Worm (Caenorhabditis elegans) whole organism, L3 larva: Measurements from ENCODE around the gene F14H12.17.
A peak's percentile ranks its signal among the peaks of the same experiment; 100 is the strongest.
"Not testable (repeated sequence)": the region's sequence is repeated elsewhere in the genome, so short reads cannot be mapped to it uniquely, and the experiment has no call there.

Source experiments
- ceh-9 ChIP-seq: sonication (generic microtip); optimal IDR thresholded peaks from 2 replicates; lab custom pipeline; 2018; ENCODE audit warnings: missing biosample characterization, missing genetic modification characterization
- daf-12 ChIP-seq: fragments of 150-350 bp; optimal IDR thresholded peaks from 2 replicates; lab custom pipeline; 2014; ENCODE audit warnings: missing biosample characterization, missing genetic modification reagents, missing genetic modification characterization
- egl-27 ChIP-seq: sonication (generic microtip); optimal IDR thresholded peaks from 4 replicates; lab custom pipeline; 2017; ENCODE audit warnings: missing biosample characterization, missing genetic modification reagents, missing genetic modification characterization
- elt-1 ChIP-seq: fragments of 150-350 bp; optimal IDR thresholded peaks from 2 replicates; lab custom pipeline; 2014; ENCODE audit warnings: missing biosample characterization, missing genetic modification characterization
- elt-2 ChIP-seq: sonication (generic microtip); optimal IDR thresholded peaks from 2 replicates; lab custom pipeline; 2016; ENCODE audit warnings: missing genetic modification reagents, mild to moderate bottlenecking, missing genetic modification characterization, missing compliant biosample characterization
- fkh-10 ChIP-seq: sonication (generic microtip); optimal IDR thresholded peaks from 2 replicates; lab custom pipeline; 2017; ENCODE audit warnings: missing biosample characterization, missing genetic modification reagents, missing genetic modification characterization
- fkh-2 ChIP-seq: fragments of 150-350 bp; optimal IDR thresholded peaks from 2 replicates; lab custom pipeline; 2014; ENCODE audit warnings: missing biosample characterization, missing genetic modification reagents, missing genetic modification characterization
- fos-1 ChIP-seq: fragments of 150-350 bp; optimal IDR thresholded peaks from 2 replicates; lab custom pipeline; 2014; ENCODE audit warnings: missing biosample characterization, missing genetic modification characterization
- hmg-11 ChIP-seq: sonication (generic microtip); optimal IDR thresholded peaks from 2 replicates; lab custom pipeline; 2016; ENCODE audit warnings: missing genetic modification characterization, missing compliant biosample characterization
- lin-15B ChIP-seq: fragments of 150-350 bp; optimal IDR thresholded peaks from 2 replicates; lab custom pipeline; 2014; ENCODE audit warnings: missing biosample characterization, missing genetic modification characterization
- lsy-12 ChIP-seq: sonication (generic microtip); optimal IDR thresholded peaks from 2 replicates; lab custom pipeline; 2016; ENCODE audit warnings: mild to moderate bottlenecking, missing genetic modification characterization, missing compliant biosample characterization
- mdl-1 ChIP-seq: fragments of 150-350 bp; optimal IDR thresholded peaks from 2 replicates; lab custom pipeline; 2014; ENCODE audit warnings: missing biosample characterization, missing genetic modification characterization
- mml-1 ChIP-seq: fragments of 150-350 bp; sonication (generic microtip); optimal IDR thresholded peaks from 3 replicates; lab custom pipeline; 2014; ENCODE audit warnings: missing biosample characterization, missing genetic modification characterization
- nfya-1 ChIP-seq: sonication (generic microtip); optimal IDR thresholded peaks from 2 replicates; lab custom pipeline; 2017; ENCODE audit warnings: missing genetic modification characterization, mild to moderate bottlenecking, missing compliant biosample characterization, antibody characterized with exemption, moderate library complexity; ENCODE audit not compliant: insufficient read depth
- nhr-12 ChIP-seq: fragments of 150-350 bp; optimal IDR thresholded peaks from 2 replicates; lab custom pipeline; 2014; ENCODE audit warnings: missing biosample characterization, missing genetic modification characterization
- nhr-237 ChIP-seq: fragments of 150-350 bp; optimal IDR thresholded peaks from 2 replicates; lab custom pipeline; 2014; ENCODE audit warnings: missing biosample characterization, missing genetic modification characterization
- nhr-25 ChIP-seq: sonication (generic microtip); optimal IDR thresholded peaks from 2 replicates; lab custom pipeline; 2017; ENCODE audit warnings: missing biosample characterization, missing genetic modification characterization
- nhr-43 ChIP-seq: sonication (generic microtip); optimal IDR thresholded peaks from 2 replicates; lab custom pipeline; 2016; ENCODE audit warnings: mild to moderate bottlenecking, missing genetic modification characterization, missing compliant biosample characterization; ENCODE audit not compliant: poor library complexity, severe bottlenecking
- nhr-76 ChIP-seq: fragments of 150-350 bp; sonication (generic microtip); optimal IDR thresholded peaks from 5 replicates; lab custom pipeline; 2014; ENCODE audit warnings: missing biosample characterization, missing genetic modification characterization
- nhr-77 ChIP-seq: fragments of 150-350 bp; optimal IDR thresholded peaks from 2 replicates; lab custom pipeline; 2014; ENCODE audit warnings: missing biosample characterization, missing genetic modification characterization
- pqm-1 ChIP-seq: fragments of 150-350 bp; optimal IDR thresholded peaks from 2 replicates; lab custom pipeline; 2017; ENCODE audit warnings: missing biosample characterization, missing genetic modification characterization, inconsistent platforms
- skn-1 ChIP-seq: fragments of 150-350 bp; optimal IDR thresholded peaks from 2 replicates; lab custom pipeline; 2014; ENCODE audit warnings: missing biosample characterization, missing genetic modification characterization
- tbx-2 ChIP-seq: sonication (generic microtip); optimal IDR thresholded peaks from 2 replicates; lab custom pipeline; 2016; ENCODE audit warnings: mild to moderate bottlenecking, missing genetic modification characterization, missing compliant biosample characterization
- unc-39 ChIP-seq: sonication (generic microtip); optimal IDR thresholded peaks from 4 replicates; lab custom pipeline; 2017; ENCODE audit warnings: missing biosample characterization, missing genetic modification characterization
- unc-62 ChIP-seq: fragments of 150-350 bp; sonication (generic microtip); optimal IDR thresholded peaks from 4 replicates; lab custom pipeline; 2014; ENCODE audit warnings: missing biosample characterization, missing genetic modification reagents, missing genetic modification characterization
- zag-1 ChIP-seq: fragments of 150-350 bp; optimal IDR thresholded peaks from 2 replicates; lab custom pipeline; 2014; ENCODE audit warnings: missing biosample characterization, missing genetic modification characterization
- ztf-4 ChIP-seq: fragments of 150-350 bp; optimal IDR thresholded peaks from 2 replicates; lab custom pipeline; 2014; ENCODE audit warnings: missing biosample characterization, missing genetic modification characterization

F14H12.17 gene

DNA sequence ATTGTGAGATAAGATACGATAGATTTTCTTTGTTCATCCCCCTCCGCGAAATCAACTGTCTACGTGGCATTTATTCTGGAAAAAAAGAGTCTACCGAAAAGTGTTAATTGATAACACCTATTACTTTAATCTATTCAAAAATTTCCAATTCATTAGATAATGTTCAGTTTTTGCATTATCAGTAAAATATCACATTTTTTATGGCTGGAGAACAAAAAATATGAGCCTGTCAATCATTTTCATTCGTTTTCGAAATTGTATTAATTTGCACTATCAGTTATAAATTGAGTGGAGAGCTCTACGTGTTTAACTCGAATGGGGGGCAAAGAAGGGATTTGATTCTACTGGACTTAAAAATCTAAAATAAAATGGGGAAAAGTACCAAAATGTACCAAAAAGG lies 4.1 kb downstream of the F14H12.17 start:
- no peak for TF ChIP-seq elt-1 (tag; lab: Kevin White, UChicago)
- no peak for TF ChIP-seq lin-15B (tag; lab: Kevin White, UChicago)
- no peak for TF ChIP-seq pqm-1 (tag; lab: Kevin White, UChicago)
- TF ChIP-seq daf-12 (tag; lab: Kevin White, UChicago) = no peak
- peak; percentile 61 for TF ChIP-seq elt-2 (tag; lab: Kevin White, UChicago)
- no peak for TF ChIP-seq ztf-4 (tag; lab: Kevin White, UChicago)

DNA sequence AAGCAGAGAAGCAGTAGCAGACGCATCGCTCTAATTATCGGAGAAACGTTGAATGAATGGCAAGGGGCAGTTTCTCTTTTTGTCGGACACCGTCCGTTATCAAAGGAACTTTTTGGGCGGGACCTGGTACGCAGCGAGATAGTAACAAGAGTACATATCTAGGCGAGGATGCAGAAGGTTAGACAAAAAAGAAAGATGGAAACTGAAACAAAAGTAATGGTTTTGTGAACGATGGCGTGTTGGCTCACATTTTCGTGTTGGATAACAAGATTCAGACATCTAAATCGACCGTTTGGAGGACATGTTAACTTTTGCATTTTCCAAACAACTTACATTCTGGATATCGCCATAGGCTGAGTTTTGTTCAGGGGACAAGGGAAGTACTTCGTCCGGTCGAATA lies 5.6 kb downstream of the F14H12.17 start, which contains the start of gene F14H12.6:
TSS of gene F14H12.6 (minus strand) at position 101 of the 400 bp plus-strand sequence.
- TF ChIP-seq nfya-1 (tag; lab: Kevin White, UChicago) = no peak
- TF ChIP-seq skn-1 (tag; lab: Kevin White, UChicago) = no peak
- no peak for TF ChIP-seq zag-1
- no peak for TF ChIP-seq lin-15B (tag; lab: Kevin White, UChicago)
- TF ChIP-seq mdl-1 = no peak
- no peak for TF ChIP-seq nhr-76 (tag; lab: Kevin White, UChicago)
- TF ChIP-seq lsy-12 = no peak
- TF ChIP-seq nhr-77 = no peak

DNA sequence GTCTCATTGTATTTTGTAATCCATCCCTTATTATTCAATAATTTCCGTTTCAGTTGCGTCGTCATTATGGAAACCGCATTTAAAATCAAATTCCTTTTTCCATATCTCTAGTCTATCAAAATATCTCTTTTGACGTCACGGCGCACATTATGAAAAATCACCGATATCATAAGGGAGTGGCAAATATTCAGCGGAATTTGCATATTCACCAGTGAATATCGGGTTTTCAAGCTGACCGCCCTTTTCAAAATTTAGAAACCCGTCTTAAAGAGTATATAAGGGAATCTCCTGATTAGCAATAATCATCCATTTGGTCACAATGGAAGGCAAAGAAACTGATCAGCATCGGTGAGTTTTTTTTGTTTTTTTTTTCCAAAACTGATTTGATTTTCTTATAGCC lies 9.8 kb downstream of the F14H12.17 start, which contains the start of gene col-165:
TSS of gene col-165 (plus strand) at position 301 of the 400 bp plus-strand sequence.
- TF ChIP-seq fkh-2 (tag; lab: Kevin White, UChicago) = no peak
- TF ChIP-seq egl-27 (tag; lab: Kevin White, UChicago) = no peak
- TF ChIP-seq nhr-25 (tag; lab: Kevin White, UChicago) = no peak
- no peak for TF ChIP-seq lsy-12
- TF ChIP-seq unc-39 = no peak
- no peak for TF ChIP-seq skn-1 (tag; lab: Kevin White, UChicago)
- TF ChIP-seq elt-1 (tag; lab: Kevin White, UChicago) = no peak

DNA sequence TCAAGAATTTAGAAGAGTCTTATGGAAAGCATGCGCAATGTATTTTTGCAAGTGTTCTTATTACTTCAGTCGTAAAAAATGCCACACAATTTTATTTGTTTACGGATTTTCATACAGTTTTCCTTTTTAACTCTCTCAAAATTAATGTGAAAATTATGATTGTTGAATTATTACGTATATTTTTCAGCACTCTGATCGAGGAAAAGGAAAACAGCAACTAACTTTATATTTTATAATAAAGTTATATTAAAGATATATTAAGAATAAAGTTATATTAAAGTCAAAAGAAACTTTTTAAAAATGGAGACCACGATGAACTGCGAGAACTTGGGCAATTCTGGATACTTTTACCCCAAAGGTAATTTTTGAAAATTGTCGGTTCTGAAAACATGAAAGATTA lies 12.9 kb downstream of the F14H12.17 start, which contains the start of gene F14H12.2:
TSS of gene F14H12.2 (plus strand) at position 301 of the 400 bp plus-strand sequence.
- no peak for TF ChIP-seq fos-1 (tag; lab: Kevin White, UChicago)
- TF ChIP-seq nfya-1 (tag; lab: Kevin White, UChicago) = no peak
- TF ChIP-seq tbx-2 (tag; lab: Kevin White, UChicago) = no peak
- TF ChIP-seq unc-62 (GFP tag; lab: Kevin White, UChicago) = no peak
- TF ChIP-seq fkh-2 (tag; lab: Kevin White, UChicago) = no peak

DNA sequence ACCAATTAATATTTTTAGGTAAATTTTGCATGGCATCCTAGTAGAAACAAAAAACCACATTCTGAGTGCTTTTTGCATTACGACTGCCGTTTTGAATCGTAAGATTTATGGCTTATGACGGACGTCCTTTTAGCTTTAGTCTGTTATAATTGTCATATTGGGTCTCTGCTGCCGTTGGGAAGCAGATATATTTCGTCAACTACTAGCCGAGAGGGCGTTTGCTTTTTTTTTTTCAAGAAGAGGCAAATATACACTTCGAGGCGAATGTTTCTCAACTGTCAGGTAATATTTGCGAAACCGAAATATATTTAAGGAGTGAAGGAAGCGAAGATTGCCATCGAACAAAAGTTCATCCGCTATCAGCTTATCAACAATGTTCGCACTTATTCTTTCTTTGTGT lies 19.2 kb downstream of the F14H12.17 start, which contains the start of gene F14H12.3:
TSS of gene F14H12.3 (plus strand) at position 301 of the 400 bp plus-strand sequence.
- TF ChIP-seq mdl-1 = no peak
- no peak for TF ChIP-seq skn-1 (tag; lab: Kevin White, UChicago)
- no peak for TF ChIP-seq nhr-237
- no peak for TF ChIP-seq mml-1 (tag; lab: Kevin White, UChicago)

DNA sequence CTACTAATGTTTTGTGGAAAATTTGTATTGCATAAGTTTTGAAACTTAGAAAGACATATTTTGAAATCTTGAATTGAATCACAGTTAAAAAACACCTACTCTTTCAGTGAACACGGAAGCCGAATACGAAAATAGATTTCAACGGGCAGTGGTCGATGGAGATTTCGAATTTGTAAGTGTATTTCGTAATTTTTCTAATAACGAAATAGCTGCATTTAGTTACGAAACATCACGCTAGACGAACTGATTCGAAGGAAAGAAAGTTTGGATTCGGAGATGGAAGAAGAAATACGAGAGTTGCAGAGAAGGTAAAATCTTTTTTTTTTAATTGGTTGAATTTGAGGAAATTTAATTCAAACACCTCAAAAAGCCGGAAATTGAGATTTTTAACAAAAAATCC lies 20.4 kb downstream of the F14H12.17 start:
- TF ChIP-seq nhr-12 (tag; lab: Kevin White, UChicago) (no peak), elt-2 (tag; lab: Kevin White, UChicago) (no peak)

DNA sequence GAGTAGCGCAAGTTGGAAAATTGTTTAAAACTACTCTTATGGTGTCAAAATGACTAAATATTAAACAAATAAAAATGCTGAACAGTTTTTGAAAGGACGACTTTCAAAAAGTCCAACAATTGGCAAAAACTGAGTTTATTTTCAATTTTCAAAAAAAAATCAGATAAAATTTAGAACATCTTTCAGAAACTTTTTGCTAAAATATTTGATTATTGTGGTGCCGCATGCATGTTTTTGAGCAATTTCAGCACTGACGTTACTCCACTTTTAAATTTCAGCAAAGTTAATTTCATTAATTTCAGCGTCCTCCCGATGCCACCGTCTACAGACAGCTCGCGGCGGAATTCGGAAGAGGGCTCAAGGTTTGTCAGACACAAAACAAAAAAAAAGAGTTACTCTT lies 23.8 kb downstream of the F14H12.17 start, which contains the start of gene cst-1:
TSS of gene cst-1 (plus strand) at position 301 of the 400 bp plus-strand sequence.
- TF ChIP-seq egl-27 (tag; lab: Kevin White, UChicago); fkh-10 (GFP tag; lab: Kevin White, UChicago); nhr-43 (tag; lab: Kevin White, UChicago): not testable (repeated sequence)

DNA sequence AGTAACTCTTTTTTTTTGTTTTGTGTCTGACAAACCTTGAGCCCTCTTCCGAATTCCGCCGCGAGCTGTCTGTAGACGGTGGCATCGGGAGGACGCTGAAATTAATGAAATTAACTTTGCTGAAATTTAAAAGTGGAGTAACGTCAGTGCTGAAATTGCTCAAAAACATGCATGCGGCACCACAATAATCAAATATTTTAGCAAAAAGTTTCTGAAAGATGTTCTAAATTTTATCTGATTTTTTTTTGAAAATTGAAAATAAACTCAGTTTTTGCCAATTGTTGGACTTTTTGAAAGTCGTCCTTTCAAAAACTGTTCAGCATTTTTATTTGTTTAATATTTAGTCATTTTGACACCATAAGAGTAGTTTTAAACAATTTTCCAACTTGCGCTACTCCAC lies 27.1 kb downstream of the F14H12.17 start, which contains the start of gene cst-2:
TSS of gene cst-2 (minus strand) at position 101 of the 400 bp plus-strand sequence.
- TF ChIP-seq ceh-9; fkh-10 (GFP tag; lab: Kevin White, UChicago); hmg-11 (tag; lab: Kevin White, UChicago): not testable (repeated sequence)
